Worm (Caenorhabditis elegans) whole organism, young adult: ENCODE measurements around the gene mpk-1.

Experiments
- F23B12.7 ChIP-seq: sonication (generic microtip); optimal IDR thresholded peaks from 2 replicates; lab custom pipeline; 2017; ENCODE audit warnings: missing genetic modification characterization, mild to moderate bottlenecking, missing compliant biosample characterization, antibody characterized with exemption, moderate library complexity; ENCODE audit not compliant: insufficient read depth
- F57A8.1 ChIP-seq: fragments of 200-800 bp; sonication (Bioruptor generic); optimal IDR thresholded peaks from 2 replicates; lab custom pipeline; 2018; ENCODE audit warnings: mild to moderate bottlenecking, missing genetic modification characterization, moderate library complexity, missing compliant biosample characterization
- akir-1 ChIP-seq: fragments of 200-800 bp; sonication (Bioruptor generic); optimal IDR thresholded peaks from 2 replicates; lab custom pipeline; 2018; ENCODE audit warnings: mild to moderate bottlenecking, missing genetic modification characterization, moderate library complexity, missing compliant biosample characterization
- ama-1 ChIP-seq, 3 experiments: fragments of 150-350 bp in 1 of 3; sonication (generic microtip) in 2 of 3; optimal IDR thresholded peaks; 2 replicates each; lab custom pipeline; 2014 to 2018; ENCODE audit warnings: missing biosample characterization in 2 of 3, missing genetic modification characterization in 2 of 3, missing genetic modification reagents in 2 of 3
- him-1 ChIP-seq: sonication (generic microtip); optimal IDR thresholded peaks from 2 replicates; lab custom pipeline; 2016; ENCODE audit warnings: missing genotype, missing genetic modification reagents, missing genetic modification characterization, missing compliant biosample characterization
- let-607 ChIP-seq, 2 experiments: fragments of 200-800 bp in 1 of 2; sonication (Bioruptor generic) in 1 of 2; sonication (generic microtip) in 1 of 2; optimal IDR thresholded peaks; 2 replicates each; lab custom pipeline; 2016 to 2018; ENCODE audit warnings: mild to moderate bottlenecking in 2 of 2, missing compliant biosample characterization in 2 of 2, missing genetic modification characterization in 2 of 2, moderate library complexity in 2 of 2, missing genotype in 1 of 2
- madf-6 ChIP-seq: fragments of 200-800 bp; sonication (Bioruptor generic); IDR thresholded peaks from 2 replicates; pipeline ENCODE4 v1.3.6; 2022; ENCODE audit warnings: missing genetic modification reagents, missing genetic modification characterization, missing compliant biosample characterization
- mxl-1 ChIP-seq: sonication (generic microtip); optimal IDR thresholded peaks from 2 replicates; lab custom pipeline; 2016; ENCODE audit warnings: missing genetic modification characterization, missing compliant biosample characterization
- nfya-2 ChIP-seq: fragments of 200-800 bp; sonication (Bioruptor generic); IDR thresholded peaks from 2 replicates; pipeline ENCODE4 v1.3.6; 2022; ENCODE audit warnings: missing genetic modification reagents, missing genetic modification characterization, missing compliant biosample characterization
- nhr-90 ChIP-seq: sonication (generic microtip); optimal IDR thresholded peaks from 2 replicates; lab custom pipeline; 2016; ENCODE audit warnings: missing genotype, mild to moderate bottlenecking, missing genetic modification characterization, missing compliant biosample characterization
- repo-1 ChIP-seq: sonication (generic microtip); optimal IDR thresholded peaks from 2 replicates; lab custom pipeline; 2017; ENCODE audit warnings: mild to moderate bottlenecking, missing genetic modification characterization, missing compliant biosample characterization
- sptf-2 ChIP-seq: fragments of 200-800 bp; sonication (Bioruptor generic); optimal IDR thresholded peaks from 2 replicates; lab custom pipeline; 2018; ENCODE audit warnings: mild to moderate bottlenecking, missing genetic modification characterization, missing compliant biosample characterization
- unc-62 ChIP-seq: fragments of 150-350 bp; optimal IDR thresholded peaks from 2 replicates; lab custom pipeline; 2014; ENCODE audit warnings: missing biosample characterization, missing genetic modification reagents, missing genetic modification characterization
- zfh-2 ChIP-seq: fragments of 200-800 bp; sonication (Bioruptor generic); conservative IDR thresholded peaks from 2 replicates; pipeline ENCODE4 v1.3.6; 2022; ENCODE audit warnings: missing genetic modification reagents, missing genetic modification characterization, missing compliant biosample characterization

DNA sequence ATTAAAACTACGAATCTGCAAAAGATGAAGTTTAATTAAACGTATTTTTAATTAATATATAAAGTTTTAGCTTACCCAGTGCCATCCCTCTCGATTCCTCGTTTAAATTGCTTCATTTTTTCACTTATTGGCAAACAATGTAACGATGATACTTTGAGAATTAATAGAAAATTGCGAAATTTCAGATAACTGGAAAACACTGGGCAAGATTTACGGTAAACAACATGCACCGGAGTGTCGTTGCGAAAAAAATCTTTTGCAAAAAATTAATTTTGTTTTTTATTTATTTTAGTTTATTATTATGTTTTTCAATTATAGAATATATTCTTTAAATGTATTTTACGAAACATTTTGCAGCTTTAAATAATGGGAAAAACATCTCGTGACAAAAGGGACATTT lies 23.8 kb downstream of the mpk-1 start, which contains the start of the genes pelo-1 and R74.7:
- TF ChIP-seq F23B12.7 (tag; lab: Kevin White, UChicago), result no peak
- TF ChIP-seq unc-62 (GFP tag; lab: Kevin White, UChicago), result no peak
- no peak for TF ChIP-seq him-1 (tag; lab: Kevin White, UChicago)
- TF ChIP-seq sptf-2 (GFP tag; lab: Kevin White, UChicago), result no peak
- no peak for TF ChIP-seq ama-1 (optimal IDR thresholded peaks at IDR 0.05; lab: Kevin White, UChicago)
- TF ChIP-seq ama-1 (GFP tag; optimal IDR thresholded peaks at IDR 0.05; lab: Kevin White, UChicago), result no peak
- TF ChIP-seq repo-1 (tag; lab: Kevin White, UChicago), result no peak
- no peak for TF ChIP-seq let-607 (tag; optimal IDR thresholded peaks at IDR 0.05; lab: Kevin White, UChicago)
- no peak for TF ChIP-seq F57A8.1 (GFP tag; lab: Kevin White, UChicago)
- TF ChIP-seq nfya-2 (GFP tag; lab: Robert Waterston, UW), result no peak
- no peak for TF ChIP-seq akir-1 (GFP tag; lab: Kevin White, UChicago)
- TF ChIP-seq mxl-1, result no peak
- no peak for TF ChIP-seq nhr-90 (tag; lab: Kevin White, UChicago)
- no peak for TF ChIP-seq madf-6 (GFP tag; lab: Robert Waterston, UW)
- TF ChIP-seq zfh-2, result no peak
